Fruit fly (Drosophila melanogaster): ENCODE results near the gene CG7692.

dm6 chr3L:17391132-17391531 lies 39.5 kb downstream of the CG7692 start:
- TF ChIP-seq psq (optimal IDR thresholded peaks at IDR 0.05) (no peak), ttk (optimal IDR thresholded peaks at IDR 0.05) (no peak), h (optimal IDR thresholded peaks at IDR 0.05) (no peak), Sin3A (optimal IDR thresholded peaks at IDR 0.05) (no peak), insv (optimal IDR thresholded peaks at IDR 0.05) (no peak)

All from Kc167 (cell line).